Fruit fly (Drosophila melanogaster) whole organism, embryonic: ENCODE measurements around the gene lawc.

Experiments
- CG11456 ChIP-seq: fragments of 200-800 bp; sonication (Bioruptor generic); IDR thresholded peaks from 3 replicates; pipeline ENCODE4 v1.3.6; 2022; ENCODE audit warnings: missing biosample characterization, missing genetic modification characterization
- CG30403 ChIP-seq: fragments of 200-800 bp; sonication (Bioruptor generic); optimal IDR thresholded peaks from 3 replicates; lab custom pipeline; 2016; ENCODE audit warnings: missing biosample characterization, missing genetic modification characterization
- CG33557 ChIP-seq: fragments of 200-800 bp; sonication (Bioruptor generic); optimal IDR thresholded peaks from 2 replicates; lab custom pipeline; 2019; ENCODE audit warnings: missing biosample characterization, mild to moderate bottlenecking, missing genetic modification characterization, moderate library complexity
- CG34376 ChIP-seq: fragments of 200-800 bp; sonication (Bioruptor generic); optimal IDR thresholded peaks from 2 replicates; lab custom pipeline; 2018; ENCODE audit warnings: missing biosample characterization, mild to moderate bottlenecking, missing genetic modification characterization
- CG7928 ChIP-seq: fragments of 200-800 bp; sonication (Bioruptor generic); optimal IDR thresholded peaks from 2 replicates; lab custom pipeline; 2017; ENCODE audit warnings: missing biosample characterization, mild to moderate bottlenecking, missing genetic modification characterization
- Dbx ChIP-seq: fragments of 200-800 bp; sonication (Bioruptor generic); IDR thresholded peaks from 3 replicates; pipeline ENCODE4 v1.3.6; 2022; ENCODE audit warnings: missing biosample characterization, missing genetic modification characterization
- HLH54F ChIP-seq: fragments of 200-800 bp; sonication (Bioruptor generic); optimal IDR thresholded peaks from 3 replicates; lab custom pipeline; 2016; ENCODE audit warnings: missing biosample characterization, missing genetic modification characterization
- Pdp1 ChIP-seq, 2 experiments: fragments of 200-800 bp; sonication (Bioruptor generic); optimal IDR thresholded peaks; 3 replicates each; lab custom pipeline; 2016; ENCODE audit warnings: missing biosample characterization in 2 of 2, missing genetic modification characterization in 2 of 2, mild to moderate bottlenecking in 1 of 2, moderate library complexity in 1 of 2
- chm ChIP-seq: fragments of 200-800 bp; sonication (Bioruptor generic); IDR thresholded peaks from 2 replicates; pipeline ENCODE4 v1.3.6; 2022; ENCODE audit warnings: missing biosample characterization, missing genetic modification characterization
- stc ChIP-seq: fragments of 200-800 bp; sonication (Bioruptor generic); IDR thresholded peaks from 2 replicates; pipeline ENCODE4 v1.3.6; 2022; ENCODE audit warnings: missing biosample characterization, missing genetic modification characterization
- tll ChIP-seq, 2 experiments: fragments of 200-800 bp in 1 of 2; fragments of >200 bp in 1 of 2; sonication (Bioruptor generic) in 1 of 2; optimal IDR thresholded peaks; 2 replicates each; lab custom pipeline; 2017 to 2019; ENCODE audit warnings: missing biosample characterization in 2 of 2, missing genetic modification characterization in 2 of 2, mild to moderate bottlenecking in 1 of 2, moderate library complexity in 1 of 2

- TF ChIP-seq tll (GFP tag; optimal IDR thresholded peaks at IDR 0.05; lab: Kevin White, UChicago) (no peak), stc (GFP tag; lab: Robert Waterston, UW) (no peak), CG34376 (no peak), Dbx (GFP tag; lab: Robert Waterston, UW) (no peak), CG30403 (GFP tag; lab: Kevin White, UChicago) (no peak), CG11456 (GFP tag; lab: Robert Waterston, UW) (no peak), HLH54F (GFP tag; lab: Kevin White, UChicago) (no peak), Pdp1 (GFP tag; optimal IDR thresholded peaks at IDR 0.05; lab: Kevin White, UChicago) (no peak), CG7928 (no peak), chm (GFP tag; lab: Robert Waterston, UW) (no peak), CG33557 (GFP tag; lab: Kevin White, UChicago) (no peak)
Measured at dm6 chrX:8459452-8460040, 48.1 kb upstream of the lawc start.
